Worm (Caenorhabditis elegans) whole organism, young adult: ENCODE data around the gene F22H10.6.

Experiments
- B0019.2 ChIP-seq: fragments of 200-800 bp; sonication (Bioruptor generic); conservative IDR thresholded peaks from 2 replicates; pipeline ENCODE4 v1.3.6; 2022; ENCODE audit warnings: missing genetic modification reagents, missing genetic modification characterization, missing compliant biosample characterization
- B0035.1 ChIP-seq: sonication (generic microtip); optimal IDR thresholded peaks from 2 replicates; lab custom pipeline; 2016; ENCODE audit warnings: missing genetic modification characterization, mild to moderate bottlenecking, missing compliant biosample characterization, missing genotype, missing genetic modification reagents
- C17E4.6 ChIP-seq: fragments of 200-800 bp; sonication (Bioruptor generic); IDR thresholded peaks from 2 replicates; pipeline ENCODE4 v1.3.6; 2022; ENCODE audit warnings: missing genetic modification reagents, missing genetic modification characterization, missing compliant biosample characterization
- D2030.7 ChIP-seq: fragments of 200-800 bp; sonication (Bioruptor generic); IDR thresholded peaks from 2 replicates; pipeline ENCODE4 v1.3.6; 2022; ENCODE audit warnings: missing genetic modification reagents, missing genetic modification characterization, missing compliant biosample characterization
- F37B4.10 ChIP-seq: fragments of 200-800 bp; sonication (Bioruptor generic); IDR thresholded peaks from 2 replicates; pipeline ENCODE4 v1.3.6; 2022; ENCODE audit warnings: missing genetic modification characterization, missing compliant biosample characterization
- F39B2.1 ChIP-seq: fragments of 200-800 bp; sonication (Bioruptor generic); IDR thresholded peaks from 2 replicates; pipeline ENCODE4 v1.3.6; 2022; ENCODE audit warnings: missing genetic modification reagents, missing genetic modification characterization, missing compliant biosample characterization
- F57A8.1 ChIP-seq: fragments of 200-800 bp; sonication (Bioruptor generic); optimal IDR thresholded peaks from 2 replicates; lab custom pipeline; 2018; ENCODE audit warnings: mild to moderate bottlenecking, missing genetic modification characterization, moderate library complexity, missing compliant biosample characterization
- T07F8.4 ChIP-seq: sonication (generic microtip); optimal IDR thresholded peaks from 2 replicates; lab custom pipeline; 2016; ENCODE audit warnings: mild to moderate bottlenecking, missing genetic modification characterization, moderate library complexity, missing compliant biosample characterization
- Y53G8AR.9 ChIP-seq: fragments of 200-800 bp; sonication (Bioruptor generic); conservative IDR thresholded peaks from 2 replicates; pipeline ENCODE4 v1.3.6; 2022; ENCODE audit warnings: missing genetic modification reagents, missing genetic modification characterization, missing compliant biosample characterization
- Y67H2A.10 ChIP-seq: fragments of 200-800 bp; sonication (Bioruptor generic); conservative IDR thresholded peaks from 2 replicates; pipeline ENCODE4 v1.3.6; 2022; ENCODE audit warnings: missing genetic modification reagents, missing genetic modification characterization, missing compliant biosample characterization
- Y95B8A.8 ChIP-seq: fragments of 200-800 bp; sonication (Bioruptor generic); IDR thresholded peaks from 2 replicates; pipeline ENCODE4 v1.3.6; 2022; ENCODE audit warnings: missing genetic modification reagents, missing genetic modification characterization, missing compliant biosample characterization
- attf-3 ChIP-seq: fragments of 200-800 bp; sonication (Bioruptor generic); conservative IDR thresholded peaks from 2 replicates; pipeline ENCODE4 v1.3.6; 2022; ENCODE audit warnings: missing genetic modification reagents, missing genetic modification characterization, missing compliant biosample characterization
- attf-5 ChIP-seq: fragments of 200-800 bp; sonication (Bioruptor generic); optimal IDR thresholded peaks from 2 replicates; lab custom pipeline; 2018; ENCODE audit warnings: mild to moderate bottlenecking, missing genetic modification characterization, missing compliant biosample characterization
- attf-6 ChIP-seq: fragments of 200-800 bp; sonication (Bioruptor generic); IDR thresholded peaks from 2 replicates; pipeline ENCODE4 v1.3.6; 2022; ENCODE audit warnings: missing genetic modification reagents, missing genetic modification characterization, missing compliant biosample characterization
- cebp-2 ChIP-seq: fragments of 200-800 bp; sonication (Bioruptor generic); IDR thresholded peaks from 2 replicates; pipeline ENCODE4 v1.3.6; 2022; ENCODE audit warnings: missing genetic modification characterization, missing compliant biosample characterization
- ceh-27 ChIP-seq: fragments of 200-800 bp; sonication (Bioruptor generic); optimal IDR thresholded peaks from 2 replicates; lab custom pipeline; 2018; ENCODE audit warnings: mild to moderate bottlenecking, missing genetic modification characterization, moderate library complexity, missing compliant biosample characterization
- ceh-58 ChIP-seq: fragments of 200-800 bp; sonication (Bioruptor generic); IDR thresholded peaks from 2 replicates; pipeline ENCODE4 v1.3.6; 2022; ENCODE audit warnings: missing genetic modification characterization, missing compliant biosample characterization
- ceh-91 ChIP-seq: fragments of 200-800 bp; sonication (Bioruptor generic); IDR thresholded peaks from 2 replicates; pipeline ENCODE4 v1.3.6; 2022; ENCODE audit warnings: missing genetic modification reagents, missing genetic modification characterization, missing compliant biosample characterization
- dpff-1 ChIP-seq: sonication (generic microtip); optimal IDR thresholded peaks from 2 replicates; lab custom pipeline; 2017; ENCODE audit warnings: mild to moderate bottlenecking, missing genetic modification characterization, missing compliant biosample characterization
- dpl-1 ChIP-seq: fragments of 150-350 bp; optimal IDR thresholded peaks from 2 replicates; lab custom pipeline; 2014; ENCODE audit warnings: missing biosample characterization, missing genetic modification reagents, missing genetic modification characterization
- egl-44 ChIP-seq: fragments of 200-800 bp; sonication (Bioruptor generic); IDR thresholded peaks from 2 replicates; pipeline ENCODE4 v1.3.6; 2022; ENCODE audit warnings: missing genetic modification reagents, missing genetic modification characterization, missing compliant biosample characterization
- ekl-4 ChIP-seq: fragments of 200-800 bp; sonication (Bioruptor generic); IDR thresholded peaks from 2 replicates; pipeline ENCODE4 v1.3.6; 2022; ENCODE audit warnings: missing genetic modification reagents, missing genetic modification characterization, missing compliant biosample characterization
- him-1 ChIP-seq: sonication (generic microtip); optimal IDR thresholded peaks from 2 replicates; lab custom pipeline; 2016; ENCODE audit warnings: missing genotype, missing genetic modification reagents, missing genetic modification characterization, missing compliant biosample characterization
- hlh-12 ChIP-seq: sonication (generic microtip); optimal IDR thresholded peaks from 2 replicates; lab custom pipeline; 2016; ENCODE audit warnings: missing genetic modification characterization, missing compliant biosample characterization
- hmg-1.2 ChIP-seq: fragments of 200-800 bp; sonication (Bioruptor generic); IDR thresholded peaks from 2 replicates; pipeline ENCODE4 v1.3.6; 2022; ENCODE audit warnings: missing genetic modification reagents, missing genetic modification characterization, missing compliant biosample characterization
- let-526 ChIP-seq: fragments of 200-800 bp; sonication (Bioruptor generic); IDR thresholded peaks from 2 replicates; pipeline ENCODE4 v1.3.6; 2022; ENCODE audit warnings: missing genetic modification reagents, missing genetic modification characterization, missing compliant biosample characterization
- let-607 ChIP-seq, 2 experiments: fragments of 200-800 bp in 1 of 2; sonication (Bioruptor generic) in 1 of 2; sonication (generic microtip) in 1 of 2; optimal IDR thresholded peaks; 2 replicates each; lab custom pipeline; 2016 to 2018; ENCODE audit warnings: mild to moderate bottlenecking in 2 of 2, missing compliant biosample characterization in 2 of 2, missing genetic modification characterization in 2 of 2, moderate library complexity in 2 of 2, missing genotype in 1 of 2
- lin-54 ChIP-seq: fragments of 200-800 bp; sonication (Bioruptor generic); optimal IDR thresholded peaks from 2 replicates; lab custom pipeline; 2018; ENCODE audit warnings: mild to moderate bottlenecking, missing genetic modification characterization, missing compliant biosample characterization
- lir-1 ChIP-seq: fragments of 200-800 bp; sonication (Bioruptor generic); conservative IDR thresholded peaks from 2 replicates; pipeline ENCODE4 v1.3.6; 2022; ENCODE audit warnings: missing genetic modification reagents, missing genetic modification characterization, missing compliant biosample characterization
- lsl-1 ChIP-seq: fragments of 200-800 bp; sonication (Bioruptor generic); optimal IDR thresholded peaks from 2 replicates; lab custom pipeline; 2018; ENCODE audit warnings: mild to moderate bottlenecking, missing genetic modification characterization, moderate library complexity, missing compliant biosample characterization
- madf-6 ChIP-seq: fragments of 200-800 bp; sonication (Bioruptor generic); IDR thresholded peaks from 2 replicates; pipeline ENCODE4 v1.3.6; 2022; ENCODE audit warnings: missing genetic modification reagents, missing genetic modification characterization, missing compliant biosample characterization
- mel-28 ChIP-seq: sonication (generic microtip); optimal IDR thresholded peaks from 2 replicates; lab custom pipeline; 2016; ENCODE audit warnings: borderline replicate concordance, mild to moderate bottlenecking, missing genetic modification characterization, missing compliant biosample characterization
- nfya-2 ChIP-seq: fragments of 200-800 bp; sonication (Bioruptor generic); IDR thresholded peaks from 2 replicates; pipeline ENCODE4 v1.3.6; 2022; ENCODE audit warnings: missing genetic modification reagents, missing genetic modification characterization, missing compliant biosample characterization
- nhr-179 ChIP-seq: sonication (generic microtip); optimal IDR thresholded peaks from 2 replicates; lab custom pipeline; 2016; ENCODE audit warnings: mild to moderate bottlenecking, missing genetic modification characterization, missing compliant biosample characterization
- nhr-27 ChIP-seq: fragments of 200-800 bp; sonication (Bioruptor generic); optimal IDR thresholded peaks from 2 replicates; lab custom pipeline; 2018; ENCODE audit warnings: mild to moderate bottlenecking, missing genetic modification characterization, moderate library complexity, missing compliant biosample characterization
- nhr-80 ChIP-seq: sonication (generic microtip); optimal IDR thresholded peaks from 2 replicates; lab custom pipeline; 2016; ENCODE audit warnings: missing genetic modification characterization, missing compliant biosample characterization
- nhr-90 ChIP-seq: sonication (generic microtip); optimal IDR thresholded peaks from 2 replicates; lab custom pipeline; 2016; ENCODE audit warnings: missing genotype, mild to moderate bottlenecking, missing genetic modification characterization, missing compliant biosample characterization
- pha-4 ChIP-seq: fragments of 150-350 bp; sonication (generic microtip); optimal IDR thresholded peaks from 2 replicates; lab custom pipeline; 2014; ENCODE audit warnings: missing biosample characterization, missing genetic modification reagents, missing genetic modification characterization
- rcor-1 ChIP-seq: fragments of 200-800 bp; sonication (Bioruptor generic); IDR thresholded peaks from 2 replicates; pipeline ENCODE4 v1.3.6; 2022; ENCODE audit warnings: missing genetic modification reagents, missing genetic modification characterization, missing compliant biosample characterization
- rec-8 ChIP-seq, 2 experiments: sonication (generic microtip); optimal IDR thresholded peaks; 2 replicates each; lab custom pipeline; 2016; ENCODE audit warnings: mild to moderate bottlenecking in 2 of 2, missing genetic modification characterization in 2 of 2, missing genetic modification reagents in 2 of 2, missing genotype in 2 of 2, missing biosample characterization in 1 of 2, missing compliant biosample characterization in 1 of 2, moderate library complexity in 1 of 2
- repo-1 ChIP-seq: sonication (generic microtip); optimal IDR thresholded peaks from 2 replicates; lab custom pipeline; 2017; ENCODE audit warnings: mild to moderate bottlenecking, missing genetic modification characterization, missing compliant biosample characterization
- sea-2 ChIP-seq: fragments of 200-800 bp; sonication (Bioruptor generic); IDR thresholded peaks from 2 replicates; pipeline ENCODE4 v1.3.6; 2022; ENCODE audit warnings: missing genetic modification characterization, missing compliant biosample characterization
- snpc-1.1 ChIP-seq: sonication (generic microtip); optimal IDR thresholded peaks from 2 replicates; lab custom pipeline; 2017; ENCODE audit warnings: missing genetic modification characterization, mild to moderate bottlenecking, missing compliant biosample characterization, antibody characterized with exemption, moderate library complexity, missing genotype, missing genetic modification reagents; ENCODE audit not compliant: insufficient read depth
- somi-1 ChIP-seq: fragments of 200-800 bp; sonication (Bioruptor generic); optimal IDR thresholded peaks from 2 replicates; lab custom pipeline; 2018; ENCODE audit warnings: mild to moderate bottlenecking, missing genetic modification characterization, missing compliant biosample characterization
- sptf-2 ChIP-seq: fragments of 200-800 bp; sonication (Bioruptor generic); optimal IDR thresholded peaks from 2 replicates; lab custom pipeline; 2018; ENCODE audit warnings: mild to moderate bottlenecking, missing genetic modification characterization, missing compliant biosample characterization
- unc-130 ChIP-seq: sonication (generic microtip); optimal IDR thresholded peaks from 2 replicates; lab custom pipeline; 2016; ENCODE audit warnings: missing genetic modification reagents, missing genetic modification characterization, missing compliant biosample characterization
- unc-62 ChIP-seq: fragments of 150-350 bp; optimal IDR thresholded peaks from 2 replicates; lab custom pipeline; 2014; ENCODE audit warnings: missing biosample characterization, missing genetic modification reagents, missing genetic modification characterization
- ztf-18 ChIP-seq: sonication (generic microtip); optimal IDR thresholded peaks from 2 replicates; lab custom pipeline; 2016; ENCODE audit warnings: missing genotype, mild to moderate bottlenecking, missing genetic modification characterization, missing compliant biosample characterization
- ztf-26 ChIP-seq: sonication (generic microtip); optimal IDR thresholded peaks from 2 replicates; lab custom pipeline; 2017; ENCODE audit warnings: missing genetic modification characterization, missing compliant biosample characterization

Gene F22H10.6

DNA sequence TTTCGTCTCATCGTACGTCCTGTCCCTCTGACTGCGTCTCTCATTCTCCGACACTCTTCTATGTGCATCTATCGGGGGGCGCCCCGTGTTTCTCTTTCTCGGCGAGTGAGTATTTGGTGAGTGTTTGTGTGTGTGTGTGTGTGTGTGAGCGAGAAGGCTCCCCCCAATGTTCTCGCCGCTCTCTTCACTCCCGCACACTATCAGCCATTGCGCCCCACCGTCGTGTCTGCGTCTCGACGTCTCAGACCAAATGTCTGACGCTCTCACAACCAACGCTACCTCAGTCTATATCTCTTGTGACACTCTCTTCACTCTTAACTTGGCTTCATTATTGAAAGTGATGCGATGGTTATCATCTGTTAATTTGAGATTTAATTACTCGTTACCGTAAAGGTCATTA, 35.7 kb upstream of the F22H10.6 start (continued):
- TF ChIP-seq B0019.2 (GFP tag; lab: Robert Waterston, UW) (no peak), F57A8.1 (no peak), rcor-1 (peak; percentile 73; the same call in 1 of the 2 replicates), unc-130 (no peak), dpl-1 (no peak), ceh-27 (GFP tag; lab: Kevin White, UChicago) (peak; percentile 92), attf-3 (peak; percentile 35), ztf-18 (tag; lab: Kevin White, UChicago) (peak; percentile 41), nhr-27 (tag; lab: Kevin White, UChicago) (no peak), attf-5 (peak; percentile 85), Y53G8AR.9 (GFP tag; lab: Robert Waterston, UW) (0 out of 2 replicates have a peak, but pooled peaks have one; percentile 63), nhr-90 (peak; percentile 63), hlh-12 (tag; lab: Kevin White, UChicago) (no peak), madf-6 (GFP tag; lab: Robert Waterston, UW) (no peak), pha-4 (tag; lab: Kevin White, UChicago) (no peak), egl-44 (peak; percentile 74), Y67H2A.10 (GFP tag; lab: Robert Waterston, UW) (no peak), ceh-91 (GFP tag; lab: Robert Waterston, UW) (no peak; the same call in 1 of the 2 replicates), lir-1 (GFP tag; lab: Robert Waterston, UW) (peak; percentile 100), sptf-2 (GFP tag; lab: Kevin White, UChicago) (no peak), T07F8.4 (tag; lab: Kevin White, UChicago) (no peak), F39B2.1 (no peak), ekl-4 (GFP tag; lab: Robert Waterston, UW) (peak; percentile 84), B0035.1 (tag; lab: Kevin White, UChicago) (peak; percentile 49), nfya-2 (GFP tag; lab: Robert Waterston, UW) (no peak), somi-1 (GFP tag; lab: Kevin White, UChicago) (peak; percentile 85), unc-62 (GFP tag; lab: Kevin White, UChicago) (no peak), let-607 (tag; optimal IDR thresholded peaks at IDR 0.05; lab: Kevin White, UChicago) (peak; percentile 60 to 61), mel-28 (tag; lab: Kevin White, UChicago) (no peak), ztf-26 (tag; lab: Kevin White, UChicago) (peak; percentile 92), lin-54 (GFP tag; lab: Kevin White, UChicago) (peak; percentile 57), nhr-80 (tag; lab: Kevin White, UChicago) (peak; percentile 94), Y95B8A.8 (GFP tag; lab: Robert Waterston, UW) (0 out of 2 replicates have a peak, but pooled peaks have one; percentile 39), rec-8 (tag; optimal IDR thresholded peaks at IDR 0.05; lab: Kevin White, UChicago) (no peak), nhr-179 (no peak), snpc-1.1 (tag; lab: Kevin White, UChicago) (peak; percentile 10), F37B4.10 (GFP tag; lab: Robert Waterston, UW) (0 out of 2 replicates have a peak, but pooled peaks have one; percentile 37), him-1 (tag; lab: Kevin White, UChicago) (no peak), sea-2 (GFP tag; lab: Robert Waterston, UW) (no peak), attf-6 (GFP tag; lab: Robert Waterston, UW) (no peak), hmg-1.2 (GFP tag; lab: Robert Waterston, UW) (peak; percentile 90), let-526 (GFP tag; lab: Robert Waterston, UW) (peak; percentile 86), C17E4.6 (no peak), dpff-1 (tag; lab: Kevin White, UChicago) (no peak), D2030.7 (no peak), ceh-58 (GFP tag; lab: Robert Waterston, UW) (no peak), lsl-1 (GFP tag; lab: Kevin White, UChicago) (no peak), cebp-2 (GFP tag; lab: Robert Waterston, UW) (no peak), repo-1 (peak; percentile 66)
